Worm (Caenorhabditis elegans) whole organism, L2 larva: Measurements from ENCODE around the gene sru-37.

Experiments used
- C34F6.9 ChIP-seq: fragments of 150-350 bp; optimal IDR thresholded peaks from 2 replicates; lab custom pipeline; 2014; ENCODE audit warnings: missing biosample characterization, missing genetic modification characterization
- F13H6.1 ChIP-seq: sonication (generic microtip); optimal IDR thresholded peaks from 2 replicates; lab custom pipeline; 2016; ENCODE audit warnings: missing genetic modification characterization, missing compliant biosample characterization
- Y55F3AM.14 ChIP-seq: fragments of 200-800 bp; sonication (Bioruptor generic); optimal IDR thresholded peaks from 2 replicates; lab custom pipeline; 2018; ENCODE audit warnings: mild to moderate bottlenecking, missing genetic modification characterization, missing compliant biosample characterization
- ZK546.5 ChIP-seq: sonication (generic microtip); optimal IDR thresholded peaks from 2 replicates; lab custom pipeline; 2017; ENCODE audit warnings: missing biosample characterization, missing genetic modification characterization
- alr-1 ChIP-seq: fragments of 150-350 bp; optimal IDR thresholded peaks from 2 replicates; lab custom pipeline; 2014; ENCODE audit warnings: missing biosample characterization, missing genetic modification characterization
- aly-2 ChIP-seq: fragments of 150-350 bp; optimal IDR thresholded peaks from 2 replicates; lab custom pipeline; 2014; ENCODE audit warnings: missing biosample characterization, missing genetic modification characterization
- ama-1 ChIP-seq: fragments of 150-350 bp; optimal IDR thresholded peaks from 2 replicates; lab custom pipeline; 2018; ENCODE audit warnings: inconsistent platforms
- ceh-82 ChIP-seq: fragments of 150-350 bp; optimal IDR thresholded peaks from 2 replicates; lab custom pipeline; 2014; ENCODE audit warnings: missing biosample characterization, missing genetic modification characterization
- crh-2 ChIP-seq: sonication (generic microtip); optimal IDR thresholded peaks from 2 replicates; lab custom pipeline; 2017; ENCODE audit warnings: missing biosample characterization, missing genetic modification characterization
- dmd-4 ChIP-seq: sonication (generic microtip); optimal IDR thresholded peaks from 2 replicates; lab custom pipeline; 2017; ENCODE audit warnings: missing biosample characterization, missing genetic modification characterization
- egl-27 ChIP-seq: sonication (generic microtip); optimal IDR thresholded peaks from 3 replicates; lab custom pipeline; 2017; ENCODE audit warnings: missing biosample characterization, missing genetic modification reagents, missing genetic modification characterization
- elt-1 ChIP-seq: fragments of 150-350 bp; optimal IDR thresholded peaks from 2 replicates; lab custom pipeline; 2014; ENCODE audit warnings: missing biosample characterization, missing genetic modification characterization
- elt-3 ChIP-seq: sonication (generic microtip); optimal IDR thresholded peaks from 2 replicates; lab custom pipeline; 2017; ENCODE audit warnings: missing biosample characterization, missing genetic modification characterization
- fos-1 ChIP-seq: fragments of 150-350 bp; optimal IDR thresholded peaks from 2 replicates; lab custom pipeline; 2014; ENCODE audit warnings: missing biosample characterization, missing genetic modification characterization
- gmeb-1 ChIP-seq: fragments of 150-350 bp; optimal IDR thresholded peaks from 2 replicates; lab custom pipeline; 2014; ENCODE audit warnings: missing biosample characterization, missing genetic modification characterization
- lin-13 ChIP-seq: fragments of 150-350 bp; optimal IDR thresholded peaks from 2 replicates; lab custom pipeline; 2014; ENCODE audit warnings: missing biosample characterization, missing genetic modification reagents, missing genetic modification characterization
- lin-39 ChIP-seq: fragments of 150-350 bp; optimal IDR thresholded peaks from 2 replicates; lab custom pipeline; 2014; ENCODE audit warnings: missing biosample characterization, missing genetic modification reagents, missing genetic modification characterization
- mab-5 ChIP-seq: fragments of 150-350 bp; optimal IDR thresholded peaks from 2 replicates; lab custom pipeline; 2014; ENCODE audit warnings: missing biosample characterization, missing genetic modification characterization
- mdl-1 ChIP-seq, 2 experiments: fragments of 150-350 bp in 1 of 2; sonication (generic microtip) in 1 of 2; optimal IDR thresholded peaks; 2 replicates each; lab custom pipeline; 2017; ENCODE audit warnings: missing biosample characterization in 2 of 2, missing genetic modification characterization in 2 of 2
- nhr-11 ChIP-seq: fragments of 150-350 bp; optimal IDR thresholded peaks from 2 replicates; lab custom pipeline; 2014; ENCODE audit warnings: missing biosample characterization, missing genetic modification characterization
- nhr-129 ChIP-seq: fragments of 150-350 bp; optimal IDR thresholded peaks from 2 replicates; lab custom pipeline; 2014; ENCODE audit warnings: missing biosample characterization, missing genetic modification characterization
- nhr-21 ChIP-seq: fragments of 150-350 bp; optimal IDR thresholded peaks from 2 replicates; lab custom pipeline; 2014; ENCODE audit warnings: missing biosample characterization, missing genetic modification characterization
- nhr-23 ChIP-seq: fragments of 150-350 bp; optimal IDR thresholded peaks from 2 replicates; lab custom pipeline; 2014; ENCODE audit warnings: missing biosample characterization, missing genetic modification reagents, missing genetic modification characterization
- nhr-237 ChIP-seq: fragments of 150-350 bp; optimal IDR thresholded peaks from 2 replicates; lab custom pipeline; 2014; ENCODE audit warnings: missing biosample characterization, missing genetic modification characterization
- nhr-25 ChIP-seq: fragments of 150-350 bp; sonication (generic microtip); optimal IDR thresholded peaks from 3 replicates; lab custom pipeline; 2014; ENCODE audit warnings: missing biosample characterization, missing genetic modification characterization
- nhr-6 ChIP-seq: fragments of 150-350 bp; optimal IDR thresholded peaks from 2 replicates; lab custom pipeline; 2014; ENCODE audit warnings: missing biosample characterization, missing genetic modification characterization
- peb-1 ChIP-seq: fragments of 150-350 bp; optimal IDR thresholded peaks from 2 replicates; lab custom pipeline; 2014; ENCODE audit warnings: missing biosample characterization, missing genetic modification characterization
- sem-4 ChIP-seq: fragments of 150-350 bp; optimal IDR thresholded peaks from 2 replicates; lab custom pipeline; 2014; ENCODE audit warnings: missing biosample characterization, missing genetic modification reagents, missing genetic modification characterization
- sma-9 ChIP-seq, 2 experiments: fragments of 150-350 bp in 1 of 2; sonication (generic microtip) in 1 of 2; optimal IDR thresholded peaks; 2 replicates each; lab custom pipeline; 2014 to 2016; ENCODE audit warnings: missing genetic modification characterization in 2 of 2, mild to moderate bottlenecking in 1 of 2, missing biosample characterization in 1 of 2, missing compliant biosample characterization in 1 of 2, missing genetic modification reagents in 1 of 2, moderate library complexity in 1 of 2
- unc-39 ChIP-seq: fragments of 150-350 bp; optimal IDR thresholded peaks from 2 replicates; lab custom pipeline; 2014; ENCODE audit warnings: missing biosample characterization, missing genetic modification characterization
- unc-55 ChIP-seq: fragments of 150-350 bp; sonication (generic microtip); optimal IDR thresholded peaks from 3 replicates; lab custom pipeline; 2014; ENCODE audit warnings: missing biosample characterization, missing genetic modification reagents, missing genetic modification characterization
- unc-62 ChIP-seq: fragments of 150-350 bp; optimal IDR thresholded peaks from 2 replicates; lab custom pipeline; 2014; ENCODE audit warnings: missing biosample characterization, missing genetic modification reagents, missing genetic modification characterization
- zag-1 ChIP-seq: fragments of 150-350 bp; optimal IDR thresholded peaks from 2 replicates; lab custom pipeline; 2014; ENCODE audit warnings: missing biosample characterization, missing genetic modification characterization
- ztf-1 ChIP-seq: fragments of 200-800 bp; sonication (Bioruptor generic); conservative IDR thresholded peaks from 2 replicates; pipeline ENCODE4 v1.3.6; 2022; ENCODE audit warnings: missing genetic modification characterization, missing compliant biosample characterization
- ztf-11 ChIP-seq: sonication (generic microtip); optimal IDR thresholded peaks from 2 replicates; lab custom pipeline; 2017; ENCODE audit warnings: missing biosample characterization, missing genetic modification characterization
- ztf-4 ChIP-seq: fragments of 150-350 bp; optimal IDR thresholded peaks from 2 replicates; lab custom pipeline; 2014; ENCODE audit warnings: missing biosample characterization, missing genetic modification characterization

The sru-37 gene

ce11 chrV:9805161-9805560 lies at the start of gene sru-37:
TSS of gene sru-37 (plus strand) at chrV:9805461.
- TF ChIP-seq mab-5 (tag; lab: Kevin White, UChicago): no peak
- no peak for TF ChIP-seq F13H6.1 (tag; lab: Kevin White, UChicago)
- TF ChIP-seq unc-39: no peak
- no peak for TF ChIP-seq nhr-237
- no peak for TF ChIP-seq nhr-21
- TF ChIP-seq unc-62: no peak
- no peak for TF ChIP-seq nhr-23 (tag; lab: Kevin White, UChicago)
- no peak for TF ChIP-seq ceh-82 (tag; lab: Kevin White, UChicago)
- no peak for TF ChIP-seq dmd-4 (tag; lab: Kevin White, UChicago)
- TF ChIP-seq ZK546.5: no peak
- TF ChIP-seq aly-2 (tag; lab: Kevin White, UChicago): no peak
- no peak for TF ChIP-seq elt-1 (tag; lab: Kevin White, UChicago)
- TF ChIP-seq peb-1: no peak
- TF ChIP-seq mdl-1 (tag; optimal IDR thresholded peaks at IDR 0.05; lab: Kevin White, UChicago): no peak
- TF ChIP-seq nhr-25: no peak
- no peak for TF ChIP-seq ama-1 (lab: Kevin White, UChicago)
- TF ChIP-seq unc-55 (GFP tag; lab: Kevin White, UChicago): no peak
- no peak for TF ChIP-seq crh-2
- no peak for TF ChIP-seq alr-1
- no peak for TF ChIP-seq sma-9 (GFP tag; optimal IDR thresholded peaks at IDR 0.05; lab: Kevin White, UChicago)
- no peak for TF ChIP-seq sma-9 (tag; optimal IDR thresholded peaks at IDR 0.05; lab: Kevin White, UChicago)
- TF ChIP-seq, all 48 proteins: peak for 0

- TF ChIP-seq nhr-6: no peak
- no peak for TF ChIP-seq gmeb-1 (tag; lab: Kevin White, UChicago)
- TF ChIP-seq zag-1 (tag; lab: Kevin White, UChicago): no peak
- no peak for TF ChIP-seq nhr-23 (tag; lab: Kevin White, UChicago)
- TF ChIP-seq F13H6.1 (tag; lab: Kevin White, UChicago): no peak
- no peak for TF ChIP-seq nhr-129 (tag; lab: Kevin White, UChicago)
- no peak for TF ChIP-seq nhr-11 (tag; lab: Kevin White, UChicago)
- no peak for TF ChIP-seq Y55F3AM.14
- no peak for TF ChIP-seq dmd-4 (tag; lab: Kevin White, UChicago)
- TF ChIP-seq ztf-1 (GFP tag; lab: Robert Waterston, UW): no peak
- no peak for TF ChIP-seq unc-39
- no peak for TF ChIP-seq ztf-11
- no peak for TF ChIP-seq elt-1 (tag; lab: Kevin White, UChicago)
- TF ChIP-seq nhr-21: no peak
- no peak for TF ChIP-seq peb-1
- no peak for TF ChIP-seq lin-39 (tag; lab: Kevin White, UChicago)
These were observed 49.5 kb upstream of the sru-37 start, which contains the start of gene F58E6.8 for ce11 chrV:9755725-9756124. TSS of gene F58E6.8 (minus strand) at chrV:9755825.

ce11 chrV:9756242-9756641 lies 49.0 kb upstream of the sru-37 start, which contains the start of gene hrg-3:
TSS of gene hrg-3 (plus strand) at chrV:9756468.
- TF ChIP-seq elt-1 (tag; lab: Kevin White, UChicago) (no peak), sma-9 (GFP tag; optimal IDR thresholded peaks at IDR 0.05; lab: Kevin White, UChicago) (peak; percentile 59), sma-9 (tag; optimal IDR thresholded peaks at IDR 0.05; lab: Kevin White, UChicago) (no peak), elt-3 (tag; lab: Kevin White, UChicago) (no peak), lin-39 (tag; lab: Kevin White, UChicago) (no peak), crh-2 (peak; percentile 50), nhr-129 (tag; lab: Kevin White, UChicago) (peak; percentile 34), nhr-23 (tag; lab: Kevin White, UChicago) (no peak), nhr-237 (no peak), unc-39 (no peak), ztf-4 (tag; lab: Kevin White, UChicago) (no peak), ztf-11 (no peak), fos-1 (peak; percentile 81), lin-13 (peak; percentile 9)

- TF ChIP-seq sem-4 (no peak), ZK546.5 (no peak), lin-39 (tag; lab: Kevin White, UChicago) (no peak), ztf-1 (GFP tag; lab: Robert Waterston, UW) (no peak), mdl-1 (tag; optimal IDR thresholded peaks at IDR 0.05; lab: Kevin White, UChicago) (no peak), fos-1 (no peak), gmeb-1 (tag; lab: Kevin White, UChicago) (no peak)
- TF ChIP-seq, all 48 proteins: peak for 0
These were observed 47.4 kb upstream of the sru-37 start, which contains the start of gene F58E6.11 for ce11 chrV:9757884-9758283. TSS of gene F58E6.11 (minus strand) at chrV:9757984.

ce11 chrV:9758437-9758836 lies 46.8 kb upstream of the sru-37 start:
- TF ChIP-seq egl-27 (tag; lab: Kevin White, UChicago) (no peak), mdl-1 (tag; optimal IDR thresholded peaks at IDR 0.05; lab: Kevin White, UChicago) (no peak), peb-1 (no peak), ceh-82 (tag; lab: Kevin White, UChicago) (no peak), unc-62 (no peak), dmd-4 (tag; lab: Kevin White, UChicago) (no peak), Y55F3AM.14 (no peak), C34F6.9 (no peak), lin-13 (no peak)
